Worm (Caenorhabditis elegans): ENCODE measurements around the gene F44E7.3.
A peak's percentile ranks its signal among the peaks of the same experiment; 100 is the strongest.
"Not testable (repeated sequence)": the region's sequence is repeated elsewhere in the genome, so short reads cannot be mapped to it uniquely, and the experiment has no call there.

F44E7.3 gene

DNA sequence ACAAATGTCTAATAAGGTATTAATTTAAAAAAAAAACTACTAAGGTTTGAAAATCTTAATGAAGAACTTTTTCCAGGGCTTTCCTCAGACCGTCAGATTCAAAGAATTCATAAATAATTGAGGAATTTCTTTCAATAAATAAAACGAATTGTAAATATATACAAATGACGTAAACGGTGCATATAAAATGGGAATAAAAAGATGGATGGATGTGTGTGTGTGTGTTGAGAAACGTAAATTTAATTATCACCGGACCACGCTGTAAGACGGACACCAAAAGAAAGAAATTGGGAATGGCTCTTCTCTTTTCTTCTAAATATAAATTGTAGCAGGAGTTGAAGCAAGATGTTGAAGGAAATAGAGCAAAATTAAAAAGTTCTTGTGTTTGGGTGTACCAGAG is 25.5 kb upstream of the F44E7.3 start:
- TF ChIP-seq unc-55 (GFP tag; optimal IDR thresholded peaks at IDR 0.05) (no peak), mbf-1 (tag; optimal IDR thresholded peaks at IDR 0.05) (no peak), nhr-21 (tag; optimal IDR thresholded peaks at IDR 0.05) (no peak), mdl-1 (tag; optimal IDR thresholded peaks at IDR 0.05) (no peak), nhr-10 (tag; optimal IDR thresholded peaks at IDR 0.05) (no peak), nhr-12 (tag; optimal IDR thresholded peaks at IDR 0.05) (no peak), nhr-77 (tag; optimal IDR thresholded peaks at IDR 0.05) (no peak), fos-1 (tag; optimal IDR thresholded peaks at IDR 0.05) (no peak), Y55F3AM.14 (GFP tag; optimal IDR thresholded peaks at IDR 0.05) (no peak), alr-1 (tag; optimal IDR thresholded peaks at IDR 0.05) (no peak), blmp-1 (tag; optimal IDR thresholded peaks at IDR 0.05; ENCODE audit: insufficient read depth) (no peak)

DNA sequence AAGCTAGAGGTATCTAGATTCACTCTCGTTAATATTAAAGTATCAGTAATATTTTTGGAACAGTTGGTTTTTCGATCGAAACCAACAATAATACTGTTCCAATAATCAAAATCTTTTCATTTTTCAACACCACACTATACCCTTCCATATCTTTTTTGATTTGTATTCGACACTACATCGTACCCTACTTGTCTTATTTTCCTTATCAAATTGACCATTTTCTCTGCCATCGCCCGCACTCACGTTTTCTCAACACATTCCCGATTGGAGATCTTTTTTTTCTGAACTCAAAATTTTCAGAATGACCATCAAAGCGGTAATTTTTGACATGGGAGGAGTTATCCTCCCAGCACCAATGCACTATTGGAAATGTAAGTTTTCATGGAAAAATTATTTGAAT is 24.2 kb upstream of the F44E7.3 start, which contains the start of gene acds-10:
Gene acds-10, plus strand, starts transcription at position 301 of the 400 bp plus-strand sequence.
- TF ChIP-seq nhr-237 (tag; optimal IDR thresholded peaks at IDR 0.05) (no peak), dmd-4 (tag; optimal IDR thresholded peaks at IDR 0.05) (no peak), Y55F3AM.14 (GFP tag; optimal IDR thresholded peaks at IDR 0.05) (no peak), ceh-82 (tag; optimal IDR thresholded peaks at IDR 0.05) (no peak), R02D3.7 (tag; optimal IDR thresholded peaks at IDR 0.05) (no peak), fos-1 (tag; optimal IDR thresholded peaks at IDR 0.05) (peak; percentile 6), nhr-23 (tag; optimal IDR thresholded peaks at IDR 0.05) (no peak), mdl-1 (tag; optimal IDR thresholded peaks at IDR 0.05) (no peak)

- TF ChIP-seq nhr-21 (tag; optimal IDR thresholded peaks at IDR 0.05) (no peak), mbf-1 (tag; optimal IDR thresholded peaks at IDR 0.05) (no peak), R02D3.7 (tag; optimal IDR thresholded peaks at IDR 0.05) (no peak), ztf-4 (tag; optimal IDR thresholded peaks at IDR 0.05) (no peak), fos-1 (tag; optimal IDR thresholded peaks at IDR 0.05) (no peak), nhr-6 (tag; optimal IDR thresholded peaks at IDR 0.05) (no peak)
Measured at ce11 chrV:5753432-5753831, 18.3 kb upstream of the F44E7.3 start, which contains the start of gene pgph-1. TSS of gene pgph-1 (minus strand) at chrV:5753532.

ce11 chrV:5755203-5755693 is 16.5 kb upstream of the F44E7.3 start, which contains the start of gene K09H11.11:
TSS of gene K09H11.11 (minus strand) at chrV:5755253.
- TF ChIP-seq mdl-1, nhr-12, ztf-11 (tag; optimal IDR thresholded peaks at IDR 0.05): not testable (repeated sequence)

DNA sequence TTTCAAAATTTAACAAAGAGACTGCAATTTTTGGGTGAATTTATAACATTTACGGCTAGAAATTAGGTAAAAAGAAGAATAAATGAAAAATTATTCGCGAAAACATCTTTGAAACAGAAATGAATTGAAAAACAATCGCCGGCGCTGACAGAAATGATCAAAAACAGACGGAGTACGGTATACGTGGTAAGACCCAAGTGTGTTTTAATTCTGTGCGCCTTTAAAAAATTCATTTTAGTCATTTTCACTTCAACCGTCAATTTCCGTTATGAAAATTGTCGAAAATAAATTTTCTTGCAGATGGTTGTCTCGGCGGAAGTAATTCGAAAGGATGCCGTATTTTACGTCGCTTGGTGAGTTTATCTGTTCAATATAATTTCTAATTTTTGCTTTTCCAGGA is 15.6 kb upstream of the F44E7.3 start, which contains the start of gene C53A3.3:
Gene C53A3.3, plus strand, starts transcription at position 301 of the 400 bp plus-strand sequence.
- TF ChIP-seq mab-5 (tag; optimal IDR thresholded peaks at IDR 0.05): no peak
- TF ChIP-seq ztf-4 (tag; optimal IDR thresholded peaks at IDR 0.05): no peak
- no peak for TF ChIP-seq aly-2 (tag; optimal IDR thresholded peaks at IDR 0.05)
- no peak for TF ChIP-seq elt-3 (tag; optimal IDR thresholded peaks at IDR 0.05)
- no peak for TF ChIP-seq gmeb-1 (tag; optimal IDR thresholded peaks at IDR 0.05)

DNA sequence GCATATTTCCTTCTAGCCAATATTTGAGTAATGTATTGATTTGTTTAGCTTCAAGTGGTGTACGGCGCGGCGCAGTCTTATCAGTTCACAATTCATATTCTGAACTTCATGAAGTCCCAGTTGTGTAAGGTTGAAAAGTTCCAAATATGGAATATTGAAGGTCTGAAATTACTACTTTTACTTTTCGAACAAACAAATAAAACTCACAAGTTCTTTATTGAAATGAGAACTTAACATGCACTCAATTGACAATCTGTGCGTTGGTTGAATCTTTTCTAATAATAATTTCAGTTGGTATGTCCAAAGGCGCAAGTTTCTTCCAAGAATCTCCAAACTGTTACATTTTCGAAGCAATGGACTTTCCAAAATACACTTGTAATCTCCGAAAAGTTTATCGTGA is 13.0 kb upstream of the F44E7.3 start, which contains the start of gene C53A3.4:
Gene C53A3.4, minus strand, starts transcription at position 101 of the 400 bp plus-strand sequence.
- TF ChIP-seq ztf-11 (tag; optimal IDR thresholded peaks at IDR 0.05): no peak
- TF ChIP-seq nhr-129 (tag; optimal IDR thresholded peaks at IDR 0.05): no peak
- TF ChIP-seq nhr-11 (tag; optimal IDR thresholded peaks at IDR 0.05): no peak

DNA sequence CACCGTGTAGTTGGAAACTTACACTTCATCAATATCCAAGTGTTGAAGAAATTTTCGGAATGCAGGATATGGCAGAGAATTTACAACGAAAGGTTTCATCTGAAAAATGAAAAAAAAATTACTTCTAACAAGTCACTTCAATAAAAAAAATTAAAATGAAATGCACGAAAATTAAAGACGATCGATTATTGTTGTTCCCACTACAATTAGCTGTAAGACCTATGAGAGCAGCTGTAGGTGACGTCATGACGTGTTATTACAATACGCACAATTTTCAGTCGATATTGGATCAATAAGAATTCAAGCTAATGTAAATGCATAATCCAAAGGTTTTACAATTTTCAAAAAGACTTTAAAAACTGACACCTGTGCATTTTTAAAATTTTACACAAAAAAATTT is 11.6 kb upstream of the F44E7.3 start, which contains the start of gene C53A3.1:
Gene C53A3.1, minus strand, starts transcription at position 101 of the 400 bp plus-strand sequence.
- no peak for TF ChIP-seq ztf-11 (tag; optimal IDR thresholded peaks at IDR 0.05)
- TF ChIP-seq sem-4 (tag; optimal IDR thresholded peaks at IDR 0.05): no peak
- no peak for TF ChIP-seq alr-1 (tag; optimal IDR thresholded peaks at IDR 0.05)
- no peak for TF ChIP-seq nhr-23 (tag; optimal IDR thresholded peaks at IDR 0.05)
- TF ChIP-seq fos-1 (tag; optimal IDR thresholded peaks at IDR 0.05): no peak
- TF ChIP-seq dmd-4 (tag; optimal IDR thresholded peaks at IDR 0.05): no peak
- TF ChIP-seq lsy-2 (tag; optimal IDR thresholded peaks at IDR 0.05): no peak
- TF ChIP-seq blmp-1 (tag; optimal IDR thresholded peaks at IDR 0.05; ENCODE audit: insufficient read depth): no peak

DNA sequence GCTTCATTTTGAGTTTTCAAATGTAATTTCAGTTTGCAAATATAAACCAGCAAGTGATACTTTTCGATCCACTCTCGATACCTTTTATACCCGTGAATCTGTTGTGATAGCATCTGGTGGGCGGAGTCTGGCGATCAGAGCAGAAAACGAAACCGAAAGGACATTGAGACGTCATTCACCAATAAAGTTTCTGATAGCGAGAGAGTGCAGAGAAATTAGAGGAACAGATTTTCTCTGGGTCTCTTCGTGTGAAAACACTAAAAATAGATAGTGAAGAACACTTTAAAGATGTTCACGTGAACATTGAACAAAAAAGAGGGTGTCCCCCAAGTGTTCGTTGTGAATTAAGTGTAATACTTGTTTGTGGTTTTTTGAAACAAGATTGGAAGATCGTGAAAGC is 8.0 kb upstream of the F44E7.3 start, which contains the start of gene pgph-3:
Gene pgph-3, minus strand, starts transcription at position 60 of the 400 bp plus-strand sequence.
- TF ChIP-seq aly-2 (tag; optimal IDR thresholded peaks at IDR 0.05) (no peak), nhr-11 (tag; optimal IDR thresholded peaks at IDR 0.05) (no peak), nhr-23 (tag; optimal IDR thresholded peaks at IDR 0.05) (no peak), zag-1 (tag; optimal IDR thresholded peaks at IDR 0.05) (no peak), nhr-77 (tag; optimal IDR thresholded peaks at IDR 0.05) (no peak), nhr-237 (tag; optimal IDR thresholded peaks at IDR 0.05) (no peak), ceh-16 (tag; optimal IDR thresholded peaks at IDR 0.05) (no peak), ztf-11 (tag; optimal IDR thresholded peaks at IDR 0.05) (no peak), gmeb-1 (tag; optimal IDR thresholded peaks at IDR 0.05) (peak; percentile 45), elt-3 (tag; optimal IDR thresholded peaks at IDR 0.05) (no peak), snpc-4 (tag; optimal IDR thresholded peaks at IDR 0.05) (no peak), dmd-4 (tag; optimal IDR thresholded peaks at IDR 0.05) (no peak), lin-39 (tag; optimal IDR thresholded peaks at IDR 0.05) (no peak), ZK546.5 (tag; optimal IDR thresholded peaks at IDR 0.05) (no peak), nhr-12 (tag; optimal IDR thresholded peaks at IDR 0.05) (no peak), nhr-25 (tag; optimal IDR thresholded peaks at IDR 0.05) (peak; percentile 84), ama-1 (optimal IDR thresholded peaks at IDR 0.05) (no peak), R02D3.7 (tag; optimal IDR thresholded peaks at IDR 0.05) (no peak), crh-2 (tag; optimal IDR thresholded peaks at IDR 0.05) (peak; percentile 85), fos-1 (tag; optimal IDR thresholded peaks at IDR 0.05) (peak; percentile 75), sma-3 (GFP tag; optimal IDR thresholded peaks at IDR 0.05) (peak; percentile 73), Y55F3AM.14 (GFP tag; optimal IDR thresholded peaks at IDR 0.05) (no peak)

Measured in whole organism, L2 larva.